Fruit fly (Drosophila melanogaster) whole organism, embryonic: ENCODE results near the gene CG14805.
A peak's percentile ranks its signal among the peaks of the same experiment; 100 is the strongest.

Experiments
- ATbp ChIP-seq: fragments of 200-800 bp; sonication (Bioruptor generic); optimal IDR thresholded peaks from 2 replicates; lab custom pipeline; 2017; ENCODE audit warnings: missing biosample characterization, mild to moderate bottlenecking, missing genetic modification characterization, missing genetic modification reagents
- Adf1 ChIP-seq: fragments of 200-800 bp; sonication (Bioruptor generic); IDR thresholded peaks from 2 replicates; pipeline ENCODE4 v1.3.6; 2022; ENCODE audit warnings: missing biosample characterization, missing genetic modification characterization
- BEAF-32 ChIP-seq: fragments of 200-800 bp; sonication (Bioruptor generic); optimal IDR thresholded peaks from 3 replicates; lab custom pipeline; 2017; ENCODE audit warnings: missing biosample characterization, missing genetic modification characterization, mild to moderate bottlenecking, moderate library complexity, missing genetic modification reagents
- CG10267 ChIP-seq: fragments of 200-800 bp; sonication (Bioruptor generic); optimal IDR thresholded peaks from 2 replicates; lab custom pipeline; 2018; ENCODE audit warnings: missing biosample characterization, mild to moderate bottlenecking, missing genetic modification characterization, moderate library complexity
- CG10321 ChIP-seq: fragments of 200-800 bp; sonication (Bioruptor generic); IDR thresholded peaks from 2 replicates; pipeline ENCODE4 v1.3.6; 2022; ENCODE audit warnings: missing biosample characterization, missing genetic modification characterization
- CG10654 ChIP-seq: fragments of 200-800 bp; sonication (Bioruptor generic); optimal IDR thresholded peaks from 2 replicates; lab custom pipeline; 2016; ENCODE audit warnings: missing biosample characterization, missing genetic modification characterization
- CG12299 ChIP-seq: fragments of 200-800 bp; sonication (Bioruptor generic); optimal IDR thresholded peaks from 2 replicates; lab custom pipeline; 2018; ENCODE audit warnings: missing biosample characterization, mild to moderate bottlenecking, missing genetic modification characterization
- CG14050 ChIP-seq: fragments of 200-800 bp; sonication (Bioruptor generic); IDR thresholded peaks from 3 replicates; pipeline ENCODE4 v1.3.6; 2022; ENCODE audit warnings: missing biosample characterization, missing genetic modification characterization
- CG14860 ChIP-seq: fragments of 200-800 bp; sonication (Bioruptor generic); IDR thresholded peaks from 3 replicates; pipeline ENCODE4 v1.3.6; 2022; ENCODE audit warnings: missing biosample characterization, missing genetic modification characterization; ENCODE audit not compliant: partially characterized antibody
- CG16779 ChIP-seq: fragments of 200-800 bp; sonication (Bioruptor generic); IDR thresholded peaks from 2 replicates; pipeline ENCODE4 v1.3.6; 2022; ENCODE audit warnings: missing biosample characterization, missing genetic modification characterization
- CG17361 ChIP-seq: fragments of 200-800 bp; sonication (Bioruptor generic); IDR thresholded peaks from 3 replicates; pipeline ENCODE4 v1.3.6; 2022; ENCODE audit warnings: missing biosample characterization, missing genetic modification characterization
- CG1832 ChIP-seq: fragments of 200-800 bp; sonication (Bioruptor generic); optimal IDR thresholded peaks from 2 replicates; lab custom pipeline; 2017; ENCODE audit warnings: missing biosample characterization, mild to moderate bottlenecking, missing genetic modification characterization, inconsistent platforms
- CG18599 ChIP-seq: fragments of 200-800 bp; sonication (Bioruptor generic); optimal IDR thresholded peaks from 3 replicates; lab custom pipeline; 2017; ENCODE audit warnings: missing biosample characterization, missing genetic modification characterization, mild to moderate bottlenecking, moderate library complexity, missing genetic modification reagents
- CG18764 ChIP-seq: fragments of 200-800 bp; sonication (Bioruptor generic); optimal IDR thresholded peaks from 3 replicates; lab custom pipeline; 2016; ENCODE audit warnings: missing biosample characterization, missing genetic modification characterization
- CG33213 ChIP-seq: fragments of 200-800 bp; sonication (Bioruptor generic); optimal IDR thresholded peaks from 3 replicates; lab custom pipeline; 2016; ENCODE audit warnings: missing biosample characterization, missing genetic modification characterization
- CG34224 ChIP-seq: fragments of 200-800 bp; sonication (Bioruptor generic); IDR thresholded peaks from 3 replicates; pipeline ENCODE4 v1.3.6; 2022; ENCODE audit warnings: missing biosample characterization, missing genetic modification characterization; ENCODE audit not compliant: partially characterized antibody
- CG3838 ChIP-seq: fragments of 200-800 bp; sonication (Bioruptor generic); optimal IDR thresholded peaks from 3 replicates; lab custom pipeline; 2016; ENCODE audit warnings: missing biosample characterization, missing genetic modification characterization
- CG4617 ChIP-seq: fragments of 200-800 bp; sonication (Bioruptor generic); optimal IDR thresholded peaks from 3 replicates; lab custom pipeline; 2016; ENCODE audit warnings: missing biosample characterization, missing genetic modification characterization, borderline replicate concordance
- CG8290 ChIP-seq, 3 experiments: fragments of 200-800 bp; sonication (Bioruptor generic); optimal IDR thresholded peaks; 2 replicates each; lab custom pipeline; 2016 to 2019; ENCODE audit warnings: missing biosample characterization in 3 of 3, missing genetic modification characterization in 3 of 3, mild to moderate bottlenecking in 2 of 3, moderate library complexity in 1 of 3
- CG8944 ChIP-seq: fragments of 200-800 bp; sonication (Bioruptor generic); optimal IDR thresholded peaks from 3 replicates; lab custom pipeline; 2016; ENCODE audit warnings: missing biosample characterization, missing genetic modification characterization
- Camta ChIP-seq: fragments of 200-800 bp; sonication (Bioruptor generic); optimal IDR thresholded peaks from 2 replicates; lab custom pipeline; 2016; ENCODE audit warnings: missing biosample characterization, missing genetic modification characterization
- Dad ChIP-seq: fragments of 200-800 bp; sonication (Bioruptor generic); optimal IDR thresholded peaks from 3 replicates; lab custom pipeline; 2016; ENCODE audit warnings: missing biosample characterization, missing genetic modification characterization
- Dek ChIP-seq: fragments of 200-800 bp; sonication (Bioruptor generic); optimal IDR thresholded peaks from 3 replicates; lab custom pipeline; 2019; ENCODE audit warnings: missing biosample characterization, mild to moderate bottlenecking, missing genetic modification characterization, moderate library complexity
- Dfd ChIP-seq, 2 experiments: fragments of >200 bp; optimal IDR thresholded peaks; 2 replicates each; lab custom pipeline; 2017; ENCODE audit warnings: missing biosample characterization in 2 of 2, missing genetic modification characterization in 2 of 2
- Drgx ChIP-seq: fragments of 200-800 bp; sonication (Bioruptor generic); IDR thresholded peaks from 2 replicates; pipeline ENCODE4 v1.3.6; 2022; ENCODE audit warnings: missing biosample characterization, missing genetic modification characterization
- Elba2 ChIP-seq: fragments of 200-800 bp; sonication (Bioruptor generic); optimal IDR thresholded peaks from 3 replicates; lab custom pipeline; 2016; ENCODE audit warnings: missing biosample characterization, missing genetic modification characterization
- Ets97D ChIP-seq: fragments of 200-800 bp; sonication (Bioruptor generic); optimal IDR thresholded peaks from 3 replicates; lab custom pipeline; 2016; ENCODE audit warnings: missing biosample characterization, missing genetic modification characterization
- Hand ChIP-seq: fragments of 200-800 bp; sonication (Bioruptor generic); optimal IDR thresholded peaks from 2 replicates; lab custom pipeline; 2017; ENCODE audit warnings: mild to moderate bottlenecking, missing biosample characterization, missing genetic modification reagents, missing genetic modification characterization
- Hr3 ChIP-seq: fragments of 200-800 bp; sonication (Bioruptor generic); optimal IDR thresholded peaks from 3 replicates; lab custom pipeline; 2016; ENCODE audit warnings: missing biosample characterization, missing genetic modification characterization
- Lhr ChIP-seq: fragments of 200-800 bp; sonication (Bioruptor generic); optimal IDR thresholded peaks from 3 replicates; lab custom pipeline; 2017; ENCODE audit warnings: mild to moderate bottlenecking, missing biosample characterization, missing genetic modification reagents, missing genetic modification characterization
- NFAT ChIP-seq: fragments of 200-800 bp; sonication (Bioruptor generic); IDR thresholded peaks from 2 replicates; pipeline ENCODE4 v1.3.6; 2022; ENCODE audit warnings: missing biosample characterization, missing genetic modification characterization
- Scr ChIP-seq: fragments of 200-800 bp; sonication (Bioruptor generic); IDR thresholded peaks from 2 replicates; pipeline ENCODE4 v1.3.6; 2022; ENCODE audit warnings: missing biosample characterization, missing genetic modification characterization; ENCODE audit not compliant: partially characterized antibody
- Six4 ChIP-seq: fragments of 200-800 bp; sonication (Bioruptor generic); optimal IDR thresholded peaks from 2 replicates; lab custom pipeline; 2016; ENCODE audit warnings: missing biosample characterization, missing genetic modification characterization
- al ChIP-seq: fragments of 200-800 bp; sonication (Bioruptor generic); IDR thresholded peaks from 2 replicates; pipeline ENCODE4 v1.3.6; 2022; ENCODE audit warnings: missing biosample characterization, missing genetic modification characterization
- bab2 ChIP-seq: fragments of 200-800 bp; sonication (Bioruptor generic); optimal IDR thresholded peaks from 2 replicates; lab custom pipeline; 2016; ENCODE audit warnings: missing biosample characterization, missing genetic modification characterization
- btn ChIP-seq: fragments of 200-800 bp; sonication (Bioruptor generic); optimal IDR thresholded peaks from 2 replicates; lab custom pipeline; 2016; ENCODE audit warnings: missing biosample characterization, missing genetic modification characterization
- croc ChIP-seq: fragments of 200-800 bp; sonication (Bioruptor generic); conservative IDR thresholded peaks from 3 replicates; pipeline ENCODE4 v1.3.6; 2022; ENCODE audit warnings: missing biosample characterization, missing genetic modification characterization
- dimm ChIP-seq: fragments of 200-800 bp; sonication (Bioruptor generic); IDR thresholded peaks from 2 replicates; pipeline ENCODE4 v1.3.6; 2022; ENCODE audit warnings: missing biosample characterization, missing genetic modification characterization
- en ChIP-seq: fragments of 200-800 bp; sonication (Bioruptor generic); optimal IDR thresholded peaks from 2 replicates; lab custom pipeline; 2016; ENCODE audit warnings: missing biosample characterization, missing genetic modification characterization
- gt ChIP-seq: fragments of 200-800 bp; sonication (Bioruptor generic); IDR thresholded peaks from 2 replicates; pipeline ENCODE4 v1.3.6; 2022; ENCODE audit warnings: missing biosample characterization, missing genetic modification characterization
- ham ChIP-seq: fragments of 200-800 bp; sonication (Bioruptor generic); IDR thresholded peaks from 2 replicates; pipeline ENCODE4 v1.3.6; 2022; ENCODE audit warnings: missing biosample characterization, missing genetic modification characterization
- inv ChIP-seq: fragments of 200-800 bp; sonication (Bioruptor generic); IDR thresholded peaks from 2 replicates; pipeline ENCODE4 v1.3.6; 2022; ENCODE audit warnings: missing biosample characterization, missing genetic modification characterization; ENCODE audit not compliant: partially characterized antibody
- otp ChIP-seq: fragments of 200-800 bp; sonication (Bioruptor generic); IDR thresholded peaks from 3 replicates; pipeline ENCODE4, ENCODE4 v1.3.6; 2022; ENCODE audit warnings: missing biosample characterization, missing genetic modification characterization
- pita ChIP-seq: fragments of 200-800 bp; sonication (Bioruptor generic); optimal IDR thresholded peaks from 2 replicates; lab custom pipeline; 2017; ENCODE audit warnings: missing biosample characterization, mild to moderate bottlenecking, missing genetic modification characterization
- pnt ChIP-seq: fragments of 200-800 bp; sonication (Bioruptor generic); optimal IDR thresholded peaks from 3 replicates; lab custom pipeline; 2016; ENCODE audit warnings: missing biosample characterization, missing genetic modification characterization
- rib ChIP-seq: fragments of 200-800 bp; sonication (Bioruptor generic); IDR thresholded peaks from 2 replicates; pipeline ENCODE4 v1.3.6; 2022; ENCODE audit warnings: missing biosample characterization, missing genetic modification characterization
- so ChIP-seq: fragments of 200-800 bp; sonication (Bioruptor generic); IDR thresholded peaks from 3 replicates; pipeline ENCODE4 v1.3.6; 2022; ENCODE audit warnings: missing biosample characterization, missing genetic modification characterization
- sqz ChIP-seq: fragments of 200-800 bp; sonication (Bioruptor generic); optimal IDR thresholded peaks from 3 replicates; lab custom pipeline; 2018; ENCODE audit warnings: missing biosample characterization, mild to moderate bottlenecking, missing genetic modification characterization
- tin ChIP-seq: fragments of 200-800 bp; sonication (Bioruptor generic); optimal IDR thresholded peaks from 3 replicates; lab custom pipeline; 2016; ENCODE audit warnings: missing biosample characterization, missing genetic modification characterization
- vvl ChIP-seq: fragments of 200-800 bp; sonication (Bioruptor generic); IDR thresholded peaks from 2 replicates; pipeline ENCODE4 v1.3.6; 2022; ENCODE audit warnings: missing biosample characterization, missing genetic modification characterization
- yki ChIP-seq: fragments of >200 bp; optimal IDR thresholded peaks from 3 replicates; lab custom pipeline; 2018

CG14805 gene

DNA sequence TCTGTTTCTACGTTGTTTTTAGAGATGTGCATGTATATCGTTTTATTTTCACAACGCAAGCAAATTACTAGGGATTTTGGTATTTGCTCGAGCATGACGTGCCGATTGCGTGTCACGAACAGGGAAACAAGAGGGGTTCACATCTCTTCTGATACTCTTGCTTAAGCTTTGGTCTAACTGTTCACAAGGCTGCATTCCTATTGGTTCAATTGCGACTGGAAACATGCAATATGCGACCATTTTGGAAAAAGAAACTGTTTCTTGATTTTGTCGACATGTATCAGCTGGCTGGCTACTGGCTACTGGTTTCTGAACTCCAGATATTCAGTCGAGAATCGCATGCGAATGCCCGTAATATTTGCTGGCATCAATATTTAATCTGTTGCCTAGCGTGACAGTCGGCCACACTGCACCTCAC lies 3.0 kb downstream of the CG14805 start, which contains the start of gene Coa8 (continued):
- peak; percentile 12; the same call in 2 of the 3 replicates for TF ChIP-seq CG34224 (GFP tag; lab: Robert Waterston, UW)
- no peak; the same call in 1 of the 2 replicates for TF ChIP-seq al
- no peak for TF ChIP-seq Camta (GFP tag; lab: Kevin White, UChicago)
- no peak for TF ChIP-seq CG1832
- TF ChIP-seq ham (GFP tag; lab: Robert Waterston, UW) = no peak
- TF ChIP-seq CG16779 (GFP tag; lab: Robert Waterston, UW) = no peak
- TF ChIP-seq Dad (GFP tag; lab: Kevin White, UChicago) = peak; percentile 19
- no peak for TF ChIP-seq Six4
- TF ChIP-seq Ets97D = peak; percentile 9
- peak; percentile 12 for TF ChIP-seq pnt (GFP tag; lab: Kevin White, UChicago)
- no peak for TF ChIP-seq sqz
- TF ChIP-seq rib (GFP tag; lab: Robert Waterston, UW) = no peak
- no peak for TF ChIP-seq CG10654 (GFP tag; lab: Kevin White, UChicago)
- TF ChIP-seq Adf1 = no peak
- no peak for TF ChIP-seq yki (lab: Kevin White, UChicago)
- TF ChIP-seq Drgx (GFP tag; lab: Robert Waterston, UW) = peak; percentile 46; the same call in 1 of the 2 replicates
- no peak; the same call in 2 of the 3 replicates for TF ChIP-seq CG17361 (GFP tag; lab: Robert Waterston, UW)
- TF ChIP-seq Hand (GFP tag; lab: Kevin White, UChicago) = no peak
- TF ChIP-seq CG33213 (GFP tag; lab: Kevin White, UChicago) = no peak
- no peak for TF ChIP-seq croc
- peak; percentile 44; the same call in 2 of the 3 replicates for TF ChIP-seq CG14860 (GFP tag; lab: Robert Waterston, UW)
- no peak for TF ChIP-seq CG8944 (GFP tag; lab: Kevin White, UChicago)
- TF ChIP-seq Dek (tag; lab: Kevin White, UChicago) = peak; percentile 5
- TF ChIP-seq CG3838 (GFP tag; lab: Kevin White, UChicago) = no peak
- TF ChIP-seq Lhr (GFP tag; lab: Kevin White, UChicago) = peak; percentile 31
- no peak for TF ChIP-seq CG18764 (GFP tag; lab: Kevin White, UChicago)
- TF ChIP-seq Hr3 (GFP tag; lab: Kevin White, UChicago) = no peak
- peak; percentile 22 for TF ChIP-seq Elba2
- TF ChIP-seq inv (GFP tag; lab: Robert Waterston, UW) = peak; percentile 37
- TF ChIP-seq CG4617 = peak; percentile 45
- no peak for TF ChIP-seq CG10267 (tag; lab: Kevin White, UChicago)
- TF ChIP-seq CG10321 = no peak
- peak; percentile 13 for TF ChIP-seq CG8290 (GFP tag; optimal IDR thresholded peaks at IDR 0.05; lab: Kevin White, UChicago)
- TF ChIP-seq CG8290 (tag; optimal IDR thresholded peaks at IDR 0.05; lab: Kevin White, UChicago) = peak; percentile 62 to 77
- no peak for TF ChIP-seq ATbp (GFP tag; lab: Kevin White, UChicago)
- no peak for TF ChIP-seq gt
- TF ChIP-seq BEAF-32 (GFP tag; lab: Kevin White, UChicago) = peak; percentile 62
- TF ChIP-seq otp (GFP tag; lab: Robert Waterston, UW) = no peak
- peak; percentile 11 for TF ChIP-seq Scr
- TF ChIP-seq vvl (GFP tag; lab: Robert Waterston, UW) = no peak; the same call in 1 of the 2 replicates
- TF ChIP-seq CG14050 = no peak
- TF ChIP-seq Dfd (GFP tag; optimal IDR thresholded peaks at IDR 0.05; lab: Kevin White, UChicago) = no peak
- peak; percentile 37 for TF ChIP-seq btn
- TF ChIP-seq dimm (GFP tag; lab: Robert Waterston, UW) = no peak
- TF ChIP-seq bab2 = no peak
- no peak for TF ChIP-seq tin
- 0 out of 3 replicates have a peak, but pooled peaks have one; percentile 44 for TF ChIP-seq so
- no peak for TF ChIP-seq en (GFP tag; lab: Kevin White, UChicago)
- peak; percentile 56 for TF ChIP-seq CG18599 (GFP tag; lab: Kevin White, UChicago)
- peak; percentile 31; the same call in 1 of the 2 replicates for TF ChIP-seq NFAT (GFP tag; lab: Robert Waterston, UW)
- peak; percentile 36 for TF ChIP-seq CG12299 (tag; lab: Kevin White, UChicago)
- TF ChIP-seq pita = no peak
